Worm (Caenorhabditis elegans) whole organism, L1 larva: ENCODE measurements around the gene ZK355.2.

Experiments
- C04F5.9 ChIP-seq: sonication (generic microtip); optimal IDR thresholded peaks from 2 replicates; lab custom pipeline; 2016; ENCODE audit warnings: missing genetic modification characterization, missing compliant biosample characterization
- C34B4.2 ChIP-seq: sonication (generic microtip); optimal IDR thresholded peaks from 2 replicates; lab custom pipeline; 2017; ENCODE audit warnings: mild to moderate bottlenecking, missing genetic modification characterization, missing compliant biosample characterization
- F16B12.6 ChIP-seq: fragments of 150-350 bp; optimal IDR thresholded peaks from 2 replicates; lab custom pipeline; 2014; ENCODE audit warnings: missing biosample characterization, missing genetic modification characterization
- Y116A8C.19 ChIP-seq: sonication (generic microtip); optimal IDR thresholded peaks from 2 replicates; lab custom pipeline; 2016; ENCODE audit warnings: missing compliant biosample characterization, missing genetic modification characterization, borderline replicate concordance
- aly-2 ChIP-seq: fragments of 150-350 bp; optimal IDR thresholded peaks from 2 replicates; lab custom pipeline; 2014; ENCODE audit warnings: missing biosample characterization, missing genetic modification characterization
- ama-1 ChIP-seq: fragments of 150-350 bp; optimal IDR thresholded peaks from 2 replicates; lab custom pipeline; 2014
- blmp-1 ChIP-seq: fragments of 150-350 bp; optimal IDR thresholded peaks from 2 replicates; lab custom pipeline; 2014; ENCODE audit warnings: missing biosample characterization, missing genetic modification characterization
- ceh-8 ChIP-seq: fragments of 200-800 bp; sonication (Bioruptor generic); optimal IDR thresholded peaks from 2 replicates; lab custom pipeline; 2018; ENCODE audit warnings: mild to moderate bottlenecking, missing genetic modification characterization, moderate library complexity, missing compliant biosample characterization
- ceh-82 ChIP-seq, 3 experiments: fragments of 150-350 bp in 1 of 3; sonication (generic microtip) in 2 of 3; optimal IDR thresholded peaks; 2 replicates each; lab custom pipeline; 2014 to 2017; ENCODE audit warnings: missing biosample characterization in 3 of 3, missing genetic modification characterization in 3 of 3
- dsc-1 ChIP-seq: sonication (generic microtip); optimal IDR thresholded peaks from 2 replicates; lab custom pipeline; 2016; ENCODE audit warnings: mild to moderate bottlenecking, missing genetic modification characterization, missing compliant biosample characterization
- efl-1 ChIP-seq, 4 experiments: fragments of 150-350 bp; optimal IDR thresholded peaks in 3 of 4; peaks in 1 of 4; 1 replicate in 1 of 4; 2 replicates in 3 of 4; lab custom pipeline; 2014; ENCODE audit warnings: missing biosample characterization in 2 of 4, missing genetic modification characterization in 2 of 4, missing genetic modification reagents in 2 of 4
- efl-3 ChIP-seq: fragments of 200-800 bp; sonication (Bioruptor generic); optimal IDR thresholded peaks from 2 replicates; lab custom pipeline; 2018; ENCODE audit warnings: mild to moderate bottlenecking, missing genetic modification characterization, missing compliant biosample characterization
- elt-3 ChIP-seq, 6 experiments: fragments of 150-350 bp in 1 of 6; sonication (generic microtip); optimal IDR thresholded peaks; 2 replicates each; lab custom pipeline; 2017 to 2018; ENCODE audit warnings: missing biosample characterization in 6 of 6, missing genetic modification characterization in 6 of 6, inconsistent platforms in 1 of 6
- ets-5 ChIP-seq: fragments of 200-800 bp; sonication (Bioruptor generic); IDR thresholded peaks from 2 replicates; pipeline ENCODE4 v1.3.6; 2022; ENCODE audit warnings: missing genetic modification characterization, missing compliant biosample characterization
- fkh-8 ChIP-seq: sonication (generic microtip); optimal IDR thresholded peaks from 2 replicates; lab custom pipeline; 2016; ENCODE audit warnings: mild to moderate bottlenecking, missing genetic modification characterization, missing compliant biosample characterization
- hlh-4 ChIP-seq: sonication (generic microtip); optimal IDR thresholded peaks from 2 replicates; lab custom pipeline; 2016; ENCODE audit warnings: mild to moderate bottlenecking, missing genetic modification characterization, missing compliant biosample characterization
- hpl-2 ChIP-seq: fragments of 150-350 bp; optimal IDR thresholded peaks from 2 replicates; lab custom pipeline; 2014; ENCODE audit warnings: missing biosample characterization, missing genetic modification reagents, missing genetic modification characterization
- irx-1 ChIP-seq: sonication (generic microtip); optimal IDR thresholded peaks from 2 replicates; lab custom pipeline; 2016; ENCODE audit warnings: missing genetic modification characterization, missing compliant biosample characterization
- isw-1 ChIP-seq: fragments of 200-800 bp; sonication (Bioruptor generic); IDR thresholded peaks from 2 replicates; pipeline ENCODE4 v1.3.6; 2022; ENCODE audit warnings: missing genetic modification characterization, missing compliant biosample characterization
- jun-1 ChIP-seq: fragments of 150-350 bp; optimal IDR thresholded peaks from 2 replicates; lab custom pipeline; 2014; ENCODE audit warnings: missing biosample characterization, missing genetic modification reagents, missing genetic modification characterization
- lin-35 ChIP-seq, 2 experiments: fragments of 150-350 bp; optimal IDR thresholded peaks; 2 replicates each; lab custom pipeline; 2014; ENCODE audit warnings: missing biosample characterization in 2 of 2, missing genetic modification characterization in 2 of 2, missing genetic modification reagents in 2 of 2
- lsy-2 ChIP-seq, 2 experiments: fragments of 150-350 bp; optimal IDR thresholded peaks; 2 replicates each; lab custom pipeline; 2014; ENCODE audit warnings: missing biosample characterization in 2 of 2, missing genetic modification characterization in 2 of 2
- mdl-1 ChIP-seq, 2 experiments: fragments of 150-350 bp; optimal IDR thresholded peaks; 2 replicates each; lab custom pipeline; 2014 to 2017; ENCODE audit warnings: missing biosample characterization in 2 of 2, missing genetic modification characterization in 2 of 2, inconsistent platforms in 1 of 2
- mep-1 ChIP-seq: fragments of 150-350 bp; optimal IDR thresholded peaks from 2 replicates; lab custom pipeline; 2014; ENCODE audit warnings: missing biosample characterization, missing genetic modification characterization
- nhr-11 ChIP-seq: fragments of 150-350 bp; optimal IDR thresholded peaks from 2 replicates; lab custom pipeline; 2014; ENCODE audit warnings: missing biosample characterization, missing genetic modification characterization
- nhr-19 ChIP-seq: fragments of 200-800 bp; sonication (Bioruptor generic); conservative IDR thresholded peaks from 2 replicates; pipeline ENCODE4 v1.3.6; 2022; ENCODE audit warnings: missing genetic modification characterization, missing compliant biosample characterization
- nhr-20 ChIP-seq: sonication (generic microtip); optimal IDR thresholded peaks from 2 replicates; lab custom pipeline; 2016; ENCODE audit warnings: mild to moderate bottlenecking, missing genetic modification characterization, missing compliant biosample characterization
- nhr-237 ChIP-seq: fragments of 150-350 bp; optimal IDR thresholded peaks from 2 replicates; lab custom pipeline; 2014; ENCODE audit warnings: missing biosample characterization, missing genetic modification characterization
- nhr-28 ChIP-seq: fragments of 150-350 bp; optimal IDR thresholded peaks from 2 replicates; lab custom pipeline; 2014; ENCODE audit warnings: missing biosample characterization, missing genetic modification characterization
- nhr-71 ChIP-seq: sonication (generic microtip); optimal IDR thresholded peaks from 2 replicates; lab custom pipeline; 2016; ENCODE audit warnings: mild to moderate bottlenecking, missing genetic modification characterization, moderate library complexity, missing compliant biosample characterization
- nhr-76 ChIP-seq: sonication (generic microtip); optimal IDR thresholded peaks from 2 replicates; lab custom pipeline; 2017; ENCODE audit warnings: missing biosample characterization, missing genetic modification characterization
- nhr-85 ChIP-seq: sonication (generic microtip); peaks from one replicate; lab custom pipeline; 2016; ENCODE audit warnings: missing genetic modification characterization, inconsistent platforms, missing compliant biosample characterization
- skn-1 ChIP-seq: fragments of 150-350 bp; optimal IDR thresholded peaks from 2 replicates; lab custom pipeline; 2014; ENCODE audit warnings: missing biosample characterization, missing genetic modification characterization
- snu-23 ChIP-seq: sonication (generic microtip); optimal IDR thresholded peaks from 2 replicates; lab custom pipeline; 2016; ENCODE audit warnings: missing genetic modification characterization, missing compliant biosample characterization
- swsn-7 ChIP-seq: sonication (generic microtip); optimal IDR thresholded peaks from 2 replicates; lab custom pipeline; 2016; ENCODE audit warnings: missing genetic modification characterization, missing compliant biosample characterization
- tbx-2 ChIP-seq: sonication (generic microtip); optimal IDR thresholded peaks from 2 replicates; lab custom pipeline; 2016; ENCODE audit warnings: missing genetic modification characterization, missing compliant biosample characterization
- tlp-1 ChIP-seq: fragments of 150-350 bp; optimal IDR thresholded peaks from 2 replicates; lab custom pipeline; 2014; ENCODE audit warnings: missing biosample characterization, missing genetic modification characterization
- ztf-4 ChIP-seq: fragments of 150-350 bp; optimal IDR thresholded peaks from 2 replicates; lab custom pipeline; 2014; ENCODE audit warnings: missing biosample characterization, missing genetic modification characterization

The ZK355.2 gene

DNA sequence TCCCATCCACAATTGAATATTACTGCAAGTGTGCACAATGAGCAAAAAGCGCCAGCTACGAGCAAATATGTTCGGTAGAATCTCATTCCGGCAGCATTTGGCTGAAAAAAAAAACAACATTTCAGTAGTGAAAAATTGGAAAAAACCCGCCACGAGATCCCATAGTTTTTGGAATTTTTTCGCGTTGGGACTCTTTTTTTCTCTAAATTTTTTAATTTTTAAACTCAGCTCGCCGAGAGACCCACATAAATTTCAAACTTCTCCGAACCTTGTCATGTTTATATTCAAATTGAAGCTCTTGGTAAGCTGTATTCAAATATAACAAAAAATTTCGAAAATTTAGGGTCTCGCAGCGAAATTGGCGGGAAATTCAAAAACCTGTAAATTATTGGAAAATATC, 29.4 kb upstream of the ZK355.2 start, which contains the start of gene sqv-2:
TSS of gene sqv-2 (minus strand) at position 101 of the 400 bp plus-strand sequence.
- no peak for TF ChIP-seq efl-1 (optimal IDR thresholded peaks at IDR 0.05; lab: Kevin White, UChicago)
- TF ChIP-seq efl-1 (GFP tag; optimal IDR thresholded peaks at IDR 0.05 in 1 of 2; lab: Kevin White, UChicago), result peak in 1 of 2 experiments; percentile 57
- TF ChIP-seq ets-5, result no peak
- TF ChIP-seq, all 84 proteins: peak for 1

DNA sequence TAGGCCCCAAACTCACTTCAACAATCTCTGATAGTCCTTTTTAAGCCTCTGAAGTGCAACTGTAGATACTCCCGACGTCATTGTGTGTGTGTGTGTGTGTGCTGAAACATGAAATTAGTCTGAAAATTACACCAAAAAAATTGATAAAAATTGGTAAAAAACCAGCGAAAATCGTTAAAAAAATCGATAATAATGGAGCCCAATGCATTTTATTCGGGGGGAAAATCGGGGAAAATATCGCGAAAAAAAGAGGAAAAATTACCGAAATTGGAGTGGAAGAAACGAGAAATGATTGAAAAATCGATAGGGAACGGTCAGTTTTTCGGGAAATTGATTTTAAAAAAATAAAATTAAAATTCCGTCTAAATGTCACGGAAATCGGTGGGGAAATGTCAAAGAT, 23.5 kb upstream of the ZK355.2 start, which contains the start of gene ubc-26:
TSS of gene ubc-26 (minus strand) at position 101 of the 400 bp plus-strand sequence.
- TF ChIP-seq swsn-7 (tag; lab: Kevin White, UChicago) (no peak), fkh-8 (no peak), nhr-237 (tag; lab: Kevin White, UChicago) (no peak), lsy-2 (tag; optimal IDR thresholded peaks at IDR 0.05; lab: Kevin White, UChicago) (no peak), irx-1 (no peak), blmp-1 (tag; lab: Kevin White, UChicago) (no peak), Y116A8C.19 (no peak), nhr-76 (tag; lab: Kevin White, UChicago) (no peak), C04F5.9 (no peak), aly-2 (tag; lab: Kevin White, UChicago) (no peak), nhr-20 (tag; lab: Kevin White, UChicago) (no peak)

ce11 chrII:2901158-2901557, 22.6 kb upstream of the ZK355.2 start:
- TF ChIP-seq hpl-2 (GFP tag; lab: Kevin White, UChicago), result no peak
- no peak for TF ChIP-seq F16B12.6
- TF ChIP-seq nhr-71 (tag; lab: Kevin White, UChicago), result no peak
- no peak for TF ChIP-seq mdl-1 (tag; optimal IDR thresholded peaks at IDR 0.05; lab: Kevin White, UChicago)
- no peak for TF ChIP-seq nhr-11
- TF ChIP-seq mep-1, result no peak
- no peak for TF ChIP-seq irx-1
- no peak for TF ChIP-seq hlh-4 (tag; lab: Kevin White, UChicago)
- TF ChIP-seq efl-3, result no peak
- TF ChIP-seq nhr-85 (tag; lab: Kevin White, UChicago), result no peak
- TF ChIP-seq tbx-2 (tag; lab: Kevin White, UChicago), result no peak
- no peak for TF ChIP-seq C34B4.2
- no peak for TF ChIP-seq elt-3 (tag; optimal IDR thresholded peaks at IDR 0.05; lab: Kevin White, UChicago)
- no peak for TF ChIP-seq snu-23
- TF ChIP-seq ama-1 (lab: Kevin White, UChicago), result no peak
- no peak for TF ChIP-seq nhr-20 (tag; lab: Kevin White, UChicago)
- no peak for TF ChIP-seq nhr-19

DNA sequence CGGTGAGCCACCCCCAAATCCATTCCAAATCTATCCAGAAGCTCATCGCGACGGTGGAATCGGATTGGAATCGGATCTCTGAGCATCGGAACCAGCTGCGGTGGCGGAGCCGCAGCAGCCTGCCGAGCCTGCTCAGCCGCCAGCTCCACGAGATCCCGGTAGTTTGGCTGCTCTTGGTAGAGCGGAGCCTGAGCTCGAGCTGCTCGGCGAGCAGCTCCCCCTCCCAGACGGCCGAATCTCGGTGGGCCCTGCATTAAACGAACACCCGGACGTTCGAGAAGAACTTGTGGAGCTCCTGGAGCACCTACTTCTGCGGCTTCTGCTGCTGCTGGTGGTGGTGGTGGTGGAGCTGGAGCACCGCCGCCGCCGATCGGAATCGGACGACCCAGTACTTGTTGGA, 20.0 kb upstream of the ZK355.2 start:
- TF ChIP-seq ceh-82 (tag; optimal IDR thresholded peaks at IDR 0.05; lab: Kevin White, UChicago), result no peak
- no peak for TF ChIP-seq lin-35 (GFP tag; optimal IDR thresholded peaks at IDR 0.05; lab: Kevin White, UChicago)
- no peak for TF ChIP-seq jun-1 (tag; lab: Kevin White, UChicago)
- no peak for TF ChIP-seq dsc-1 (tag; lab: Kevin White, UChicago)
- peak; percentile 81 for TF ChIP-seq ceh-8

DNA sequence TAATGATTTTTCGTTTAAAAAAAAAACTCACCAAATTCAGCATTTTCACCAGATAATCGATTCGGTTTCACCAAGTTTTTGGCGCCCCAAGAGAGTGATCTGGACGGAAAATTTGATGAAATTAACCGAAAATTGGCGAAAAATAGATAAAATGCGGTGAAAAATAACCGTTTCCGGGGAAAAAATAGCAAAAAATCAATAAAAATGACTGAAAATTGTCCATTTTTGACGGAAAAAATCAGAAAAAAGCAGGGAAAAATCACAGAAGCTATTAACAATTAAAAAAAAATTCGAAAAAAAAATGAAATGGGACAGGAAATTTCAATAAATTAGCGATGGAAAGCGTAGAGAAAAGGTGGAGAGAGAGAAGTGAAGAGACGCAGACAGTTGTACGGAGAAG, 10.2 kb upstream of the ZK355.2 start, which contains the start of gene ubc-15:
TSS of gene ubc-15 (minus strand) at position 101 of the 400 bp plus-strand sequence.
- TF ChIP-seq skn-1, result no peak
- no peak for TF ChIP-seq isw-1
- no peak for TF ChIP-seq nhr-28
- no peak for TF ChIP-seq tlp-1 (tag; lab: Kevin White, UChicago)
- TF ChIP-seq ztf-4 (tag; lab: Kevin White, UChicago), result no peak
- TF ChIP-seq ceh-82 (tag; optimal IDR thresholded peaks at IDR 0.05; lab: Kevin White, UChicago), result no peak
